Worm (Caenorhabditis elegans): Measurements from ENCODE around the gene srz-15.
"Not testable (repeated sequence)": the region's sequence is repeated elsewhere in the genome, so short reads cannot be mapped to it uniquely, and the experiment has no call there.

srz-15 gene

DNA sequence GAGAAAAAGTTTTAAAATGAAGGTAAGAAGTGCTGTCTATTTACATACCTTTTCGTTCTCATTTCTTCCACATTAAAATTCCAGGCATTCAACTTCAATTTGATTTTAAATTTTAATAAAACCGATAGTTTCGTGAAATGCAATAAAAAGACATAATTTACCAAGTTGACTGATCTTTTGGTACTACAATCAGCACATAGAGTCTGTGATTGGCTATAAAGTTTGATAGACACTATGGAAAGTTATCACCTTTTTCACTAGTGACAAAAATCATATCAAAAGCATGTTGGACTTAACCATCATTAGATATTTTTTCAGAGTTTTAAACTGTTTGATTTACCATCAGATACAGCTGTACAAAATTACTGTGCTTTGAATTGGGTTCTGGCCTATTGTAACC lies at the start of gene srz-15:
srz-15 (plus strand) TSS at position 301 of the 400 bp plus-strand sequence.
- TF ChIP-seq ztf-29 (GFP tag; IDR thresholded peaks at IDR 0.05) (no peak), ref-1 (GFP tag; conservative IDR thresholded peaks at IDR 0.05) (no peak), cog-1 (tag; optimal IDR thresholded peaks at IDR 0.05) (no peak), flt-1 (GFP tag; IDR thresholded peaks at IDR 0.05) (no peak), ztf-23 (GFP tag; IDR thresholded peaks at IDR 0.05) (no peak), T22C8.4 (GFP tag; IDR thresholded peaks at IDR 0.05) (no peak), med-1 (GFP tag; optimal IDR thresholded peaks at IDR 0.05; ENCODE audit: insufficient read depth) (no peak), klf-2 (GFP tag; conservative IDR thresholded peaks at IDR 0.05) (no peak), tab-1 (GFP tag; IDR thresholded peaks at IDR 0.05) (no peak)

DNA sequence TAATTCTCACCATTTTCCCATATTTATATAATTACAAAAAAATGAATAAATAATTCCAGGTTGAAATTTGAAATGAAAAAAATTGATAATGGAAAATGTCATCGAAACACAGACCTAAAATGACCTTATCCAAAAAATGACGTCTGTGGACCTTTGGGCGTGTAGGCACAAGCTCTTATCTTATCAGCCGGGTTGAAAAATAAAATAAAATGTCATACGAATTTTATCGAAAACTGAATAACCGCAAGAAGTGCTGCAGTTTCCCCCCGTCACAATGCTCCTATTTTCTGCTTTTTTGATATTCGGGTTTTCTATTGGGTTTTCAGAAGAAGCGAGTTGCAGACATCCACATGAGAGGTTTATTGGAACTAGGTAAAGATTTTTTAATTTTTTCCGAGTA lies 49.7 kb upstream of the srz-15 start, which contains the start of gene clec-186:
clec-186 (plus strand) TSS at position 226 of the 400 bp plus-strand sequence.
- TF ChIP-seq med-1 (GFP tag; optimal IDR thresholded peaks at IDR 0.05; ENCODE audit: insufficient read depth) (no peak), ztf-29 (GFP tag; IDR thresholded peaks at IDR 0.05) (no peak), T22C8.4 (GFP tag; IDR thresholded peaks at IDR 0.05) (no peak), tab-1 (GFP tag; IDR thresholded peaks at IDR 0.05) (no peak), cog-1 (tag; optimal IDR thresholded peaks at IDR 0.05) (no peak), flt-1 (GFP tag; IDR thresholded peaks at IDR 0.05) (no peak), klf-2 (GFP tag; conservative IDR thresholded peaks at IDR 0.05) (no peak), ref-1 (GFP tag; conservative IDR thresholded peaks at IDR 0.05) (no peak), ztf-23 (GFP tag; IDR thresholded peaks at IDR 0.05) (no peak)

DNA sequence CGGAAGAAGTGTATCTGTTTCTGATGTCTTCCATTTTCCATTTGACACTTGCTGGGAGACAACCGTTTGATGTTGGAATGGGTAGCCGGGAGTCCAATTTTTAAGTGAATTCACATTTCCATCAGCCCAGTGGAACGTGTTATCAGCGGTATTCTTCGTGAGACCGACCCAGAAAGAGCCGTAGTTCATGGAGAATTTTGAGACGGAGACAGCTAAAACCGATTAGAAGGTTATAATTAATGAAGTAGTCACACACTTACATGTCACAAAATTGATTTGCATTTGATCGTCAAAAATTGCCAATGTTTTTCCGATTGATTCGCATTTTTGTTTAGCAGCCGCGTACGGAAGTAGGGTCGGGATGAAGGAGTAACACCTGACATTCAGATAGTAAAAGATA lies 46.2 kb upstream of the srz-15 start:
- no peak for TF ChIP-seq klf-2 (GFP tag; conservative IDR thresholded peaks at IDR 0.05)
- no peak for TF ChIP-seq ztf-23 (GFP tag; IDR thresholded peaks at IDR 0.05)
- no peak for TF ChIP-seq cog-1 (tag; optimal IDR thresholded peaks at IDR 0.05)
- TF ChIP-seq flt-1 (GFP tag; IDR thresholded peaks at IDR 0.05), result no peak
- TF ChIP-seq med-1 (GFP tag; optimal IDR thresholded peaks at IDR 0.05; ENCODE audit: insufficient read depth), result no peak
- no peak for TF ChIP-seq T22C8.4 (GFP tag; IDR thresholded peaks at IDR 0.05)
- no peak for TF ChIP-seq ztf-29 (GFP tag; IDR thresholded peaks at IDR 0.05)
- no peak for TF ChIP-seq ref-1 (GFP tag; conservative IDR thresholded peaks at IDR 0.05)
- no peak for TF ChIP-seq tab-1 (GFP tag; IDR thresholded peaks at IDR 0.05)

DNA sequence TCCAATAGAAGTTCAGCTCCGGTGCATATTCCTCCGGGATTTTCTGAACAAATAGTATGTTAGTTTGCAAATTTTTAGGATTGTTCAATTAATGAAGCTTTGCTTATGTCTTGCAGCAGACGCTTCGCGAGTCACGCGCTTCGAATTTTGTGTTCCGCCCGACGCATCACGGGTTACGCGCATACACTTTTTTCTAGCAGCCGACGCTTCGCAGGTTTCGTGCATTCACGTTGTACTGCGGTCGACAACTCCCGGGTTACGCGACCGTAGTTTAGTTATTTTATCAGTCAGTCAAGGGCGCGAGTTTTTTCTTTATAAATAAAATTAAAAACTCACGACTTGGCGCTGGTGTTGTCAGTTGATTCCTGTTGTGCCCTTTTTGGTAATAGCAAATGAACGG lies 45.8 kb upstream of the srz-15 start:
- no peak for TF ChIP-seq klf-2 (GFP tag; conservative IDR thresholded peaks at IDR 0.05)

DNA sequence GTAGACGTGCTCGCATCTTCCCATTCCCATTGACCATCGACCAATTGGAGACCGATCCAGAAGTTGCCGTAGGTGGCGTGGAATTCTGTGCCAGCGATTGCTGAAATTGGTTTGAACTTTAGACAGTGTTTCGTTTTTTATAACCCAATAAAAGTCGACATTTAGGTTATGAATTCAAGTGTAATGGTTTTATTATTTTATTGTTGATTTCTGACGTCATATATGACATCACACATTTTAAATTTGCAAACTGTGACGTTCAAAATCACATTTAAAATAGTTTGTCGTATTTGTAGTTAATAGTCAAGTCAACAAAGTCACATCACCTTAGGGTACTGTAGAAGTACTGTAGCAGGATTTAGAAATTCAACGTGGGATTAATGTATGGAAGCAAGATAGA lies 45.3 kb upstream of the srz-15 start:
- TF ChIP-seq T22C8.4 (GFP tag; IDR thresholded peaks at IDR 0.05), result no peak
- no peak for TF ChIP-seq med-1 (GFP tag; optimal IDR thresholded peaks at IDR 0.05; ENCODE audit: insufficient read depth)
- no peak for TF ChIP-seq ztf-29 (GFP tag; IDR thresholded peaks at IDR 0.05)
- TF ChIP-seq ref-1 (GFP tag; conservative IDR thresholded peaks at IDR 0.05), result no peak

DNA sequence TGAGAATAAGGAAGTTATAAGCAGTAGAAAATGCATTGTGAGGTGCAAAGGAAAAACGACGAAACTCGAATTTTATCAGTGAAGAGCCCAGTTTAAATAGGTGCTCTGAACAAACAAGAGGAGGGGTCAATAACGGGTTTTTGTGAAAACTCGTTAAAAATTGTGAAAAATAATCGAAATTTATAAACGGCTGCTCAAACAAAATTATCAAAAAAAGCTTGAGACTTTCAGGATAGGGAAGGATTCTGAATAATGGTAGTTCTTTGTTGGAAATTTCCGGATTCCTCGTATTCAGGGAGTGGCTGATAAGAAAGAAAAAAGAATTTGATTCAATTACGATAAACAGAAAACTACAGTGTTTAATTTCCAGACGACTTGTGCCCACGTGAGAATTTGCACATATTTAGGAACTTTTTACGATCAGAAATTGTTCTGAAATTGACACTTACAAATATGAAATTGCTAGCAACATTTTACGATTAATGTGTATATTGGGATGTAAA lies 44.1 kb upstream of the srz-15 start, which contains the start of gene clec-187:
clec-187 (minus strand) TSS at position 51 of the 503 bp plus-strand sequence.
- TF ChIP-seq ztf-23 (GFP tag; IDR thresholded peaks at IDR 0.05) (no peak), klf-2 (GFP tag; conservative IDR thresholded peaks at IDR 0.05) (no peak), T22C8.4 (GFP tag; IDR thresholded peaks at IDR 0.05) (no peak), flt-1 (GFP tag; IDR thresholded peaks at IDR 0.05) (no peak), med-1 (GFP tag; optimal IDR thresholded peaks at IDR 0.05; ENCODE audit: insufficient read depth) (no peak), cog-1 (tag; optimal IDR thresholded peaks at IDR 0.05) (no peak), tab-1 (GFP tag; IDR thresholded peaks at IDR 0.05) (no peak), ztf-29 (GFP tag; IDR thresholded peaks at IDR 0.05) (no peak), ref-1 (GFP tag; conservative IDR thresholded peaks at IDR 0.05) (no peak)

DNA sequence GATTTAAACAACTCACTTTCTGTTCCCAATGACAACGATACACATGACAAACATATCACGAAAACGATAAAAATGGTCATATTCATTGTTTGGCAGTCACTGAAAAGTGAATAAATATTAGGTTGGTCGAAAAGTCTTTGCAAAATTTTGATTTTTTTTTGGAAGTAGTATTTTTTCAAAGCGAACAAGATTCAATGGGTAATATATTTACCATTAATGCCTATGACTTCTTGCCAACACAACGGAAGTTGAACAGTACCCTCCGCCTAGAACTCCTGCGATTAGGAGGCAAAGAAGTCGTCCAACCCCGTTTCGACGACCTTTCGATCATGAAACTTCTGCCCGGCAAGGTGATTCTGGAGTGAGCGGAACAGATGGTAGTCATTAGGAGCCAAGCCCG lies 40.3 kb upstream of the srz-15 start, which contains the start of gene ZK896.1:
ZK896.1 (minus strand) TSS at position 101 of the 400 bp plus-strand sequence.
- not testable (repeated sequence) for TF ChIP-seq klf-2 (GFP tag; conservative IDR thresholded peaks at IDR 0.05); ref-1 (GFP tag; conservative IDR thresholded peaks at IDR 0.05); tab-1 (GFP tag; IDR thresholded peaks at IDR 0.05)

DNA sequence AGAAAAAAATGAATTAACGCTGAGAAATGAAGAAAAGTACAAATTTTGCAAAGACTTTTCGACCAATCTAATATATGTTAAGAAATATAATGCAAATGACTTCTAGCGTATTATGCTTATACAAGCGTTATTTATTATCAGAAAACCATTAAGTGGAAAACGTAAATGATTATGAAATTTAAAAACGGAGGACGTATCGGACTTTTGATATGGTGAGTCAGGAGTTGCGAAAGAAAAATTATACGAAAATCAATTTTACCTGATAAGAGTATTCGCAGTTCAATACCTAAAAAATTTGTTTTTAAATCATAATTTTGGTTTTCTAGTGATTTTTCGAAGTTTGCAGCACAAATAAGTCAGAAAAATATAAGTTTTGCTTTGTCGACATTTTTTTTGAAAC lies 39.0 kb upstream of the srz-15 start:
- no peak for TF ChIP-seq ztf-23 (GFP tag; IDR thresholded peaks at IDR 0.05)
- TF ChIP-seq ref-1 (GFP tag; conservative IDR thresholded peaks at IDR 0.05), result no peak
- no peak for TF ChIP-seq flt-1 (GFP tag; IDR thresholded peaks at IDR 0.05)
- no peak for TF ChIP-seq T22C8.4 (GFP tag; IDR thresholded peaks at IDR 0.05)
- TF ChIP-seq klf-2 (GFP tag; conservative IDR thresholded peaks at IDR 0.05), result no peak
- TF ChIP-seq tab-1 (GFP tag; IDR thresholded peaks at IDR 0.05), result no peak
- no peak for TF ChIP-seq ztf-29 (GFP tag; IDR thresholded peaks at IDR 0.05)
- TF ChIP-seq cog-1 (tag; optimal IDR thresholded peaks at IDR 0.05), result no peak
- TF ChIP-seq med-1 (GFP tag; optimal IDR thresholded peaks at IDR 0.05; ENCODE audit: insufficient read depth), result no peak

DNA sequence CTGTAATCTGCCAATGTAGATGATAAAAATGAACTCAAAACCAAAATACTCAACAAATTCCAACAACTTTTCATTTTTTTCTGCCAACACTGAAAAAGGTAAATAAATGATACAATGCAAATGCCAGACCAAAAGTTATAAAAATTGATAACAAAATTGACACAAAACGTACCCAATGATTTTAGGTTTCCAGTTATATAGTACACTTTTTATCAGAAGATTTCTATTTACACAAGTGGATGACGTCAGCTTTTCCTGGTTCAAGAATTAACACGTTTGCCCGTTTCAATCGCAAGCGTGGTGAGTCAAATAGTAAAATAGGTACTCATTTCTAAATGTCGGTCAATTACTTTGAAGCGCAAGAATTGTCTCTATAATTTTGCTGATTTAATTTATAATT lies 36.0 kb upstream of the srz-15 start, which contains the start of gene ZK896.5:
ZK896.5 (minus strand) TSS at position 89 of the 400 bp plus-strand sequence.
- TF ChIP-seq ztf-29 (GFP tag; IDR thresholded peaks at IDR 0.05) (no peak), ref-1 (GFP tag; conservative IDR thresholded peaks at IDR 0.05) (no peak), ztf-23 (GFP tag; IDR thresholded peaks at IDR 0.05) (no peak), klf-2 (GFP tag; conservative IDR thresholded peaks at IDR 0.05) (no peak), tab-1 (GFP tag; IDR thresholded peaks at IDR 0.05) (no peak), flt-1 (GFP tag; IDR thresholded peaks at IDR 0.05) (no peak), med-1 (GFP tag; optimal IDR thresholded peaks at IDR 0.05; ENCODE audit: insufficient read depth) (no peak), T22C8.4 (GFP tag; IDR thresholded peaks at IDR 0.05) (no peak), cog-1 (tag; optimal IDR thresholded peaks at IDR 0.05) (no peak)

DNA sequence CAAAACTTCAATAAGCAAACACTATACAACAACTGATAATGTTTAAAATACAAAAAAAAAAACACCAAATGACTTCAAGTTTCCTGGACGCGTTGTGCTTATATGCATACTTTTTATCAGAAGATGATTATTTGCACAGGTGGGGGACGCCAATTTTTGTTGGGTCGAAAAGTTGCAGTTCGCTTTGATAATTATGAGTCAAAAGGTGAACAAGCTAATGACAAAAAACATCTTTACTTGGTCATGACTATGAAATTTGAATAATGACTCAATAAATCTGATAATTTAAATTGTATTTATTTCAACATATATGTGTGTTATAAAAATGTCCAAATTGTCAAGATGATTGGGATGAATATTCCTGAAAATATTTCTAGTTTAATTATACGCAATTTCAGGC lies 32.4 kb upstream of the srz-15 start, which contains the start of gene ZK896.4:
ZK896.4 (minus strand) TSS at position 101 of the 400 bp plus-strand sequence.
- no peak for TF ChIP-seq med-1 (GFP tag; optimal IDR thresholded peaks at IDR 0.05; ENCODE audit: insufficient read depth)
- TF ChIP-seq ztf-23 (GFP tag; IDR thresholded peaks at IDR 0.05), result no peak

Data from whole organism, midembryonic.